Fruit fly (Drosophila melanogaster): ENCODE measurements around the gene Yp3.
A peak's percentile ranks its signal among the peaks of the same experiment; 100 is the strongest.

The Yp3 gene

dm6 chrX:13740062-13740461 is 19.3 kb upstream of the Yp3 start (continued):
- TF ChIP-seq tio (GFP tag; optimal IDR thresholded peaks at IDR 0.05) (no peak), CG15514 (GFP tag; optimal IDR thresholded peaks at IDR 0.05) (peak; percentile 74), CG12299 (tag; optimal IDR thresholded peaks at IDR 0.05) (peak; percentile 70), hbn (GFP tag; IDR thresholded peaks at IDR 0.05; ENCODE audit: partially characterized antibody) (no peak), jigr1 (GFP tag; IDR thresholded peaks at IDR 0.05) (peak; percentile 24; the same call in 1 of the 3 replicates), Max (GFP tag; optimal IDR thresholded peaks at IDR 0.05) (no peak), Pdp1 (GFP tag; optimal IDR thresholded peaks at IDR 0.05) (peak; percentile 50 to 83), Hsf (GFP tag; optimal IDR thresholded peaks at IDR 0.05) (peak; percentile 80), amos (GFP tag; IDR thresholded peaks at IDR 0.05; ENCODE audit: partially characterized antibody) (no peak), odd (GFP tag; optimal IDR thresholded peaks at IDR 0.05) (peak; percentile 70), CG15479 (GFP tag; optimal IDR thresholded peaks at IDR 0.05) (no peak), Ets65A (GFP tag) (peak; percentile 97), CG10366 (GFP tag; IDR thresholded peaks at IDR 0.05) (peak; percentile 82), hth (optimal IDR thresholded peaks at IDR 0.05) (no peak), ac (GFP tag; optimal IDR thresholded peaks at IDR 0.05) (no peak), YL-1 (GFP tag; optimal IDR thresholded peaks at IDR 0.05) (no peak), dan (GFP tag; IDR thresholded peaks at IDR 0.05) (no peak), trh (GFP tag; optimal IDR thresholded peaks at IDR 0.05) (no peak), Usf (GFP tag; optimal IDR thresholded peaks at IDR 0.05) (peak; percentile 65), NC2β (GFP tag; optimal IDR thresholded peaks at IDR 0.05) (no peak), CG7745 (tag; optimal IDR thresholded peaks at IDR 0.05) (no peak), CrebB (tag; optimal IDR thresholded peaks at IDR 0.05) (peak; percentile 62), Nf-YB (GFP tag; optimal IDR thresholded peaks at IDR 0.05) (no peak), CG4854 (GFP tag; optimal IDR thresholded peaks at IDR 0.05) (peak; percentile 40), CG6791 (GFP tag; IDR thresholded peaks at IDR 0.05; ENCODE audit: partially characterized antibody) (no peak), kah (GFP tag; optimal IDR thresholded peaks at IDR 0.05) (peak; percentile 56), CG2678 (tag; optimal IDR thresholded peaks at IDR 0.05) (peak; percentile 77), Sry-β (GFP tag; optimal IDR thresholded peaks at IDR 0.05) (no peak), gro (GFP tag; optimal IDR thresholded peaks at IDR 0.05) (no peak), CG17385 (GFP tag; optimal IDR thresholded peaks at IDR 0.05) (peak; percentile 76), BtbVII (GFP tag; optimal IDR thresholded peaks at IDR 0.05) (peak; percentile 65), Dfd (GFP tag; optimal IDR thresholded peaks at IDR 0.05) (no peak), crp (GFP tag; optimal IDR thresholded peaks at IDR 0.05) (no peak), Sox100B (GFP tag; optimal IDR thresholded peaks at IDR 0.05) (peak; percentile 19), z (GFP tag; IDR thresholded peaks at IDR 0.05) (peak; percentile 53; the same call in 1 of the 3 replicates), bigmax (GFP tag; optimal IDR thresholded peaks at IDR 0.05) (no peak), CG17361 (GFP tag; IDR thresholded peaks at IDR 0.05) (no peak; the same call in 2 of the 3 replicates), lilli (GFP tag; optimal IDR thresholded peaks at IDR 0.05) (peak; percentile 82), Adf1 (GFP tag; IDR thresholded peaks at IDR 0.05) (no peak), crol (GFP tag; IDR thresholded peaks at IDR 0.05) (0 out of 2 replicates have a peak, but pooled peaks have one; percentile 15), h (optimal IDR thresholded peaks at IDR 0.05) (no peak), CG3838 (GFP tag; optimal IDR thresholded peaks at IDR 0.05) (peak; percentile 14), tap (tag; optimal IDR thresholded peaks at IDR 0.05) (peak; percentile 67), ken (GFP tag; IDR thresholded peaks at IDR 0.05) (peak; percentile 82), CG33213 (GFP tag; optimal IDR thresholded peaks at IDR 0.05) (peak; percentile 47), mirr (GFP tag; optimal IDR thresholded peaks at IDR 0.05) (peak; percentile 87), vvl (GFP tag; IDR thresholded peaks at IDR 0.05) (peak; percentile 91), CG8089 (GFP tag; optimal IDR thresholded peaks at IDR 0.05) (peak; percentile 58), Hmx (GFP tag; optimal IDR thresholded peaks at IDR 0.05) (no peak), cwo (GFP tag; optimal IDR thresholded peaks at IDR 0.05) (peak; percentile 71), ato (GFP tag; IDR thresholded peaks at IDR 0.05; ENCODE audit: partially characterized antibody) (no peak)
